Fruit fly (Drosophila melanogaster): ENCODE data around the gene CG32240.

Gene CG32240

dm6 chr3L:4403180-4403769 is 21.8 kb upstream of the CG32240 start, which contains the start of gene Syx17 (continued):
- TF ChIP-seq E2f1 (GFP tag; IDR thresholded peaks at IDR 0.05) = peak; percentile 43; the same call in 1 of the 2 replicates
- peak; percentile 74 for TF ChIP-seq CG14860 (GFP tag; IDR thresholded peaks at IDR 0.05; ENCODE audit: partially characterized antibody)
- TF ChIP-seq CG12104 (GFP tag; optimal IDR thresholded peaks at IDR 0.05) = peak; percentile 10
- TF ChIP-seq CHES-1-like (GFP tag; optimal IDR thresholded peaks at IDR 0.05) = peak; percentile 87
- TF ChIP-seq CG1233 (GFP tag; optimal IDR thresholded peaks at IDR 0.05) = peak; percentile 50
- TF ChIP-seq H15 (GFP tag; IDR thresholded peaks at IDR 0.05) = no peak
- TF ChIP-seq CG5180 (GFP tag; optimal IDR thresholded peaks at IDR 0.05) = peak; percentile 51
- no peak for TF ChIP-seq dati (GFP tag; IDR thresholded peaks at IDR 0.05)
- no peak for TF ChIP-seq klu (GFP tag; IDR thresholded peaks at IDR 0.05)
- TF ChIP-seq Bteb2 (GFP tag; optimal IDR thresholded peaks at IDR 0.05) = peak; percentile 33
- no peak for TF ChIP-seq Lpt (GFP tag; optimal IDR thresholded peaks at IDR 0.05)
- TF ChIP-seq CG13287 (GFP tag; IDR thresholded peaks at IDR 0.05; ENCODE audit: partially characterized antibody) = peak; percentile 91
- TF ChIP-seq Lim3 (GFP tag; IDR thresholded peaks at IDR 0.05) = no peak
- TF ChIP-seq CG15073 (GFP tag; optimal IDR thresholded peaks at IDR 0.05) = no peak
- peak; percentile 45 for TF ChIP-seq CG8388 (GFP tag; optimal IDR thresholded peaks at IDR 0.05)
- peak; percentile 50 for TF ChIP-seq Jarid2 (GFP tag; optimal IDR thresholded peaks at IDR 0.05)
- TF ChIP-seq CG2120 (GFP tag; optimal IDR thresholded peaks at IDR 0.05) = peak; percentile 79
- peak; percentile 49 for TF ChIP-seq CTCF (GFP tag; optimal IDR thresholded peaks at IDR 0.05)
- TF ChIP-seq Mad (GFP tag; optimal IDR thresholded peaks at IDR 0.05) = peak; percentile 73
- peak; percentile 91 for TF ChIP-seq CG3065 (GFP tag; optimal IDR thresholded peaks at IDR 0.05)
- peak; percentile 76 for TF ChIP-seq Doc3 (GFP tag; IDR thresholded peaks at IDR 0.05; ENCODE audit: partially characterized antibody)
- peak; percentile 38 for TF ChIP-seq CG18764 (GFP tag; optimal IDR thresholded peaks at IDR 0.05)
- TF ChIP-seq PHDP (tag; optimal IDR thresholded peaks at IDR 0.05) = peak; percentile 49
- peak; percentile 90 for TF ChIP-seq CG42726 (GFP tag; IDR thresholded peaks at IDR 0.05; ENCODE audit: partially characterized antibody)
- TF ChIP-seq Blimp-1 (GFP tag; optimal IDR thresholded peaks at IDR 0.05) = peak; percentile 51
- TF ChIP-seq CG2116 (GFP tag; optimal IDR thresholded peaks at IDR 0.05) = peak; percentile 86
- peak; percentile 86 for TF ChIP-seq Dll (GFP tag; IDR thresholded peaks at IDR 0.05; ENCODE audit: partially characterized antibody)
- peak; percentile 79 for TF ChIP-seq mld (GFP tag; IDR thresholded peaks at IDR 0.05; ENCODE audit: partially characterized antibody)
- peak; percentile 30 for TF ChIP-seq CG9876 (GFP tag; optimal IDR thresholded peaks at IDR 0.05)
- TF ChIP-seq kah (GFP tag; optimal IDR thresholded peaks at IDR 0.05) = no peak
- TF ChIP-seq al (GFP tag; IDR thresholded peaks at IDR 0.05) = peak; percentile 40
- TF ChIP-seq CG12155 (GFP tag; optimal IDR thresholded peaks at IDR 0.05) = peak; percentile 57
- peak; percentile 2 for TF ChIP-seq HHEX (GFP tag; optimal IDR thresholded peaks at IDR 0.05)
- peak; percentile 63 for TF ChIP-seq ems (GFP tag; optimal IDR thresholded peaks at IDR 0.05)
- TF ChIP-seq br (optimal IDR thresholded peaks at IDR 0.05) = no peak
- TF ChIP-seq Spps (tag; optimal IDR thresholded peaks at IDR 0.05) = peak; percentile 22
- TF ChIP-seq kay (GFP tag; optimal IDR thresholded peaks at IDR 0.05) = peak; percentile 60
- TF ChIP-seq CG34422 (GFP tag; IDR thresholded peaks at IDR 0.05) = peak; percentile 76; the same call in 2 of the 3 replicates
- TF ChIP-seq seq (GFP tag; IDR thresholded peaks at IDR 0.05) = no peak
- peak; percentile 36 for TF ChIP-seq CG10462 (GFP tag; optimal IDR thresholded peaks at IDR 0.05)
- peak; percentile 25 for TF ChIP-seq Deaf1 (tag; optimal IDR thresholded peaks at IDR 0.05)
- peak; percentile 29 for TF ChIP-seq CG18011 (GFP tag; optimal IDR thresholded peaks at IDR 0.05)
- TF ChIP-seq Rfx (GFP tag; IDR thresholded peaks at IDR 0.05) = peak; percentile 85
- TF ChIP-seq lov (optimal IDR thresholded peaks at IDR 0.05) = no peak
- TF ChIP-seq lov (GFP tag; IDR thresholded peaks at IDR 0.05) = no peak
- no peak for TF ChIP-seq h (optimal IDR thresholded peaks at IDR 0.05)
- TF ChIP-seq Abd-B (GFP tag; optimal IDR thresholded peaks at IDR 0.05) = peak; percentile 48
- TF ChIP-seq CG12299 (tag; optimal IDR thresholded peaks at IDR 0.05) = peak; percentile 31
- TF ChIP-seq CG30431 (GFP tag; optimal IDR thresholded peaks at IDR 0.05) = no peak
- peak; percentile 24 for TF ChIP-seq Dad (GFP tag; optimal IDR thresholded peaks at IDR 0.05)
- TF ChIP-seq CG5953 (GFP tag; IDR thresholded peaks at IDR 0.05) = no peak
- no peak for TF ChIP-seq CG10565 (GFP tag; optimal IDR thresholded peaks at IDR 0.05)

Measured in whole organism, embryonic.